Fruit fly (Drosophila melanogaster): ENCODE data around the gene Grl65a.

DNA sequence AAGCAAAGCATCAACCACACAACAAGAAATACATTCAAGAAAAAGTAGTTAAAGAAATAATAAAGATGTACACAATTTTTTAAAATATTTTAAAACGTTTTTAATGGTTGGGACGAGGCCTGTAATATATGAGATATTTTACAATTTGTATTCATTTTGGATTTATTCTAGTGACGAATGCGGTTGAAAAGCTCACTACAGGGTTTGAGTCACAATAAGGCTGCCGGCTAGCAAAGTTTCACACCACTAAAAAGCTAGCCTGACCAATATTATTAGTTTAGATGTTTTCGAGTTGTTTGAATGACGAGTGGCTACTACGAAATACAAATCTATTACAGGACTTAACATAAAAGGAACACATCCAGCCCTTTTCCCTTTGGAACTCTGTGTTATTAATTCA, 48.6 kb downstream of the Grl65a start:
- TF ChIP-seq CG34367 (tag; optimal IDR thresholded peaks at IDR 0.05) (no peak), Pif1A (GFP tag; optimal IDR thresholded peaks at IDR 0.05) (no peak)
